Fruit fly (Drosophila melanogaster): ENCODE results near the gene Akr1B.

The Akr1B gene

DNA sequence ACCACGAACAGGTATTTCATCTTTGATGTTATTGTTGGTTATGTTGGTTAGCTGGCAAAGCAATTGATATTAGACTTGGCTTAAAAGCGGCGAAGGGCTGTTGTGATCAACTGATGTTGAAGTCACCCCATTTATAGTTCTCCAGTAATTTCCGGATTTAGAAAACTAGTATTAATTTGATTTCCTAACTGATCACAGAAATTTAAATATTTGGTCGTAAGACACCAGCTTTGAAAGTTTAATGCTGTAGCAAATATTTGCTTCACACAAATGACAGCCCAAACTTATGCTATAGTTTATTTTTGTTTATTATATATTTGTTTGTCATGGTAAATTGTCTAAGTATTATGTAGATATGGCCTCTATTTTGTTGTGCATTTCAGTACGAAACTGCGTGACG, 42.1 kb downstream of the Akr1B start, which contains the start of gene CG33269:
Gene CG33269 (minus strand): TSS at position 101 of the 400 bp plus-strand sequence.
- TF ChIP-seq pros (GFP tag; optimal IDR thresholded peaks at IDR 0.05), result no peak
- TF ChIP-seq CG9609 (GFP tag; optimal IDR thresholded peaks at IDR 0.05), result no peak
- no peak for TF ChIP-seq ap (GFP tag; IDR thresholded peaks at IDR 0.05)
- no peak for TF ChIP-seq CG31365 (tag; optimal IDR thresholded peaks at IDR 0.05)
- no peak for TF ChIP-seq CG17802 (tag; optimal IDR thresholded peaks at IDR 0.05)
- no peak for TF ChIP-seq Mad (GFP tag; optimal IDR thresholded peaks at IDR 0.05)
- no peak for TF ChIP-seq CG9437 (GFP tag; optimal IDR thresholded peaks at IDR 0.05)
- TF ChIP-seq ranshi (GFP tag; IDR thresholded peaks at IDR 0.05), result no peak
- no peak for TF ChIP-seq Meics (GFP tag; optimal IDR thresholded peaks at IDR 0.05)
- TF ChIP-seq sim (GFP tag; IDR thresholded peaks at IDR 0.05), result no peak
- no peak for TF ChIP-seq cwo (GFP tag; optimal IDR thresholded peaks at IDR 0.05)
- no peak for TF ChIP-seq Sin3A (optimal IDR thresholded peaks at IDR 0.05)
- TF ChIP-seq B-H1 (GFP tag; IDR thresholded peaks at IDR 0.05), result no peak
- TF ChIP-seq trem (tag; optimal IDR thresholded peaks at IDR 0.05), result no peak
- TF ChIP-seq CG32532 (GFP tag; IDR thresholded peaks at IDR 0.05), result no peak
- TF ChIP-seq CG16863 (GFP tag; optimal IDR thresholded peaks at IDR 0.05), result no peak
- TF ChIP-seq cad (GFP tag; optimal IDR thresholded peaks at IDR 0.05), result no peak
- TF ChIP-seq CG2712 (tag; optimal IDR thresholded peaks at IDR 0.05), result no peak

dm6 chr3L:11580919-11581318, 43.3 kb downstream of the Akr1B start, which contains the start of gene CG43391:
Gene CG43391 (minus strand): TSS chr3L:11581019.
- TF ChIP-seq HmgZ (tag; optimal IDR thresholded peaks at IDR 0.05) (no peak), kay (GFP tag; optimal IDR thresholded peaks at IDR 0.05) (no peak), Aef1 (GFP tag; IDR thresholded peaks at IDR 0.05) (no peak), Atf3 (GFP tag; optimal IDR thresholded peaks at IDR 0.05) (no peak), jigr1 (GFP tag; IDR thresholded peaks at IDR 0.05) (no peak), fu2 (GFP tag; optimal IDR thresholded peaks at IDR 0.05) (no peak), Bdp1 (GFP tag; optimal IDR thresholded peaks at IDR 0.05) (no peak), bab2 (GFP tag; optimal IDR thresholded peaks at IDR 0.05) (no peak), esg (GFP tag; conservative IDR thresholded peaks at IDR 0.05) (no peak), Adf1 (GFP tag; IDR thresholded peaks at IDR 0.05) (no peak), CG12071 (GFP tag; optimal IDR thresholded peaks at IDR 0.05) (no peak), CG12942 (GFP tag; optimal IDR thresholded peaks at IDR 0.05) (no peak), ATbp (GFP tag; optimal IDR thresholded peaks at IDR 0.05) (no peak), yki (optimal IDR thresholded peaks at IDR 0.05) (no peak)

- no peak for TF ChIP-seq CG4730 (GFP tag; IDR thresholded peaks at IDR 0.05)
- peak; percentile 38 for TF ChIP-seq CG15514 (GFP tag; optimal IDR thresholded peaks at IDR 0.05)
- no peak for TF ChIP-seq fd96Cb (tag; optimal IDR thresholded peaks at IDR 0.05)
- TF ChIP-seq CG1024 (GFP tag; IDR thresholded peaks at IDR 0.05), result no peak
- TF ChIP-seq NC2α (GFP tag; optimal IDR thresholded peaks at IDR 0.05), result no peak
- TF ChIP-seq Abd-B (GFP tag; optimal IDR thresholded peaks at IDR 0.05), result no peak
- TF ChIP-seq pb (GFP tag; optimal IDR thresholded peaks at IDR 0.05), result no peak
- peak; percentile 47 for TF ChIP-seq CG17385 (GFP tag; optimal IDR thresholded peaks at IDR 0.05)
- peak; percentile 57 for TF ChIP-seq unpg (GFP tag; optimal IDR thresholded peaks at IDR 0.05)
- TF ChIP-seq insv (GFP tag; optimal IDR thresholded peaks at IDR 0.05), result peak in 1 of 2 experiments; percentile 45
- TF ChIP-seq ssp (GFP tag; IDR thresholded peaks at IDR 0.05), result no peak
- TF ChIP-seq CG16779 (GFP tag; IDR thresholded peaks at IDR 0.05), result no peak
- TF ChIP-seq Atf6 (GFP tag; IDR thresholded peaks at IDR 0.05), result peak; percentile 69
- no peak for TF ChIP-seq slbo (GFP tag; IDR thresholded peaks at IDR 0.05)
- no peak for TF ChIP-seq z (GFP tag; IDR thresholded peaks at IDR 0.05)
- peak; percentile 69 for TF ChIP-seq B-H2 (GFP tag; optimal IDR thresholded peaks at IDR 0.05)
- peak; percentile 86 for TF ChIP-seq Hmr (GFP tag; optimal IDR thresholded peaks at IDR 0.05)
- no peak for TF ChIP-seq CG2712 (tag; optimal IDR thresholded peaks at IDR 0.05)
- TF ChIP-seq CG17361 (GFP tag; IDR thresholded peaks at IDR 0.05), result peak; percentile 40; the same call in 1 of the 3 replicates
- peak; percentile 48 for TF ChIP-seq CG1647 (GFP tag; optimal IDR thresholded peaks at IDR 0.05)
- no peak for TF ChIP-seq ap (GFP tag; IDR thresholded peaks at IDR 0.05)
- no peak; the same call in 1 of the 2 replicates for TF ChIP-seq Awh (GFP tag; IDR thresholded peaks at IDR 0.05)
- peak; percentile 75 for TF ChIP-seq CG11695 (GFP tag; IDR thresholded peaks at IDR 0.05)
Measured at dm6 chr3L:11579919-11580318, 44.3 kb downstream of the Akr1B start, which contains the start of gene CG43390. Gene CG43390 (minus strand): TSS chr3L:11579950.

Measured in whole organism, embryonic.